Worm (Caenorhabditis elegans): ENCODE results near the gene ogr-2.

Gene ogr-2

DNA sequence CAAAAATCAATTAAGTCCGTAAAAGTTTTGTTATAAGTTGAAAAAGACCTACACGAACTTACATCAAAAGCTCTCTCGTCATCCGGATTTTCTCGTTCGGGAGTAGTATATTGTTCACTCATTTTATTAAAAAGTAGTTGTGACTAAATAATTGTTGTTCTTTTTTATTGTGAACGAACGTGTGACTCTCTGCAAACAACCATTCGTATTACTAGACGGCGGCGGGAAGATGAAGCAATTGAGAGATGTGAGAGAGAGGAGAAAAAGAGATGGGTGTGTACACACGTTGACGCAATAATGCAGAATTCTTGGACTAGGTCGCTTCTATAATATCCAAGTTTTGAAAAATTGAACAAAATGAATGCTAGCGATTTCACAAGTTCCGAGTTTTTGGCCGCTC, 4.0 kb downstream of the ogr-2 start, which contains the start of the genes F52H3.11 and bath-38:
Gene F52H3.11 (minus strand): TSS at position 203 of the 400 bp plus-strand sequence.
Gene bath-38 (minus strand): TSS at position 310 of the 400 bp plus-strand sequence.
- TF ChIP-seq snpc-4 (tag; optimal IDR thresholded peaks at IDR 0.05) (peak; percentile 66), R02D3.7 (tag; optimal IDR thresholded peaks at IDR 0.05) (no peak), egl-5 (tag; optimal IDR thresholded peaks at IDR 0.05) (peak; percentile 49), nfya-1 (tag; optimal IDR thresholded peaks at IDR 0.05; ENCODE audit: insufficient read depth) (peak; percentile 55), nhr-25 (tag; optimal IDR thresholded peaks at IDR 0.05) (peak; percentile 34), pha-4 (tag; optimal IDR thresholded peaks at IDR 0.05) (peak; percentile 89), lin-15B (tag; optimal IDR thresholded peaks at IDR 0.05) (peak; percentile 16), lin-39 (tag; optimal IDR thresholded peaks at IDR 0.05) (peak; percentile 21), elt-2 (tag; optimal IDR thresholded peaks at IDR 0.05) (peak; percentile 24), nhr-11 (tag; optimal IDR thresholded peaks at IDR 0.05) (no peak), ceh-9 (tag; optimal IDR thresholded peaks at IDR 0.05) (no peak)

DNA sequence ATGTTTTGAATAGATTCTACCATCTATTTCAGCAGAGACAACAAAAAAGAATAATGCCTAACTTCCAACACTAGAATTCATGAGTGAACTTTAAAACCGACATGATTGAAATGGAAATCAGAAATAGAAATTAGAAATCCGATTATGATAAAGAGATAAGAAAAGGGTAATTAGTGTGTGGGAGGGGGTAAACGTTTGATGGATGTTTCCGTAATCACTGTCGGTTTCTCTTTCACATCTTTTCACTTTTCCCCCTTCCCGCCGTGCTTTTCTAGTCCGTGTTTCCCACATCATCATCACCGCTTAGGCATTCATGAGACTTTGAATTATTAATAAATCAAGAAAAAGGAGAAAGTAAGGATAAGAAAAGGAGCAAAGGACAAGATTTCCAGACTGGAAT, 4.7 kb downstream of the ogr-2 start:
- TF ChIP-seq mml-1 (tag; optimal IDR thresholded peaks at IDR 0.05) (no peak), jun-1 (tag; optimal IDR thresholded peaks at IDR 0.05) (no peak), nfya-1 (tag; optimal IDR thresholded peaks at IDR 0.05; ENCODE audit: insufficient read depth) (no peak)

DNA sequence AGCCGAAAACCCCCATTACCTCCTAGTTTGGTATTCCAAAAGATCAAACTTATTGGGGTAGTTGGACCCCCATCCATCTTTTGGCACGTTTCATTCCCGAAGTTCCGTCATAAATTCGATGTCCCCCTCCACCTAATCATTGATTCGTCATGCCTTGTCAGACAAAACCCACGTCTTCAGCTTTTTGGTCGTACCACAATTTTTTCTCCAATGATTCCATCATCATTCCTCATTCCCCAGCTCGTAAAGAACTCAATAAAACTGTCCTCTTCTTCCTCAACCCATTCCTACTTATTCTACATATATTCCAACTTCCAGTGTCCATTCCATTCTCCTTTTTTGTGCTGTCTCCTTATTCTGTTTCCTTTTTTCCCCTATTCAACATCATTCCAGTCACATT, 7.6 kb downstream of the ogr-2 start, which contains the start of gene flp-4:
Gene flp-4 (plus strand): TSS at position 301 of the 400 bp plus-strand sequence.
- TF ChIP-seq eor-1 (tag; optimal IDR thresholded peaks at IDR 0.05) (no peak), nhr-28 (tag; optimal IDR thresholded peaks at IDR 0.05) (no peak), skn-1 (tag; optimal IDR thresholded peaks at IDR 0.05) (no peak), zag-1 (tag; optimal IDR thresholded peaks at IDR 0.05) (no peak), tbx-2 (tag; optimal IDR thresholded peaks at IDR 0.05) (no peak), ceh-9 (tag; optimal IDR thresholded peaks at IDR 0.05) (no peak), elt-2 (tag; optimal IDR thresholded peaks at IDR 0.05) (no peak), nhr-25 (tag; optimal IDR thresholded peaks at IDR 0.05) (no peak)

DNA sequence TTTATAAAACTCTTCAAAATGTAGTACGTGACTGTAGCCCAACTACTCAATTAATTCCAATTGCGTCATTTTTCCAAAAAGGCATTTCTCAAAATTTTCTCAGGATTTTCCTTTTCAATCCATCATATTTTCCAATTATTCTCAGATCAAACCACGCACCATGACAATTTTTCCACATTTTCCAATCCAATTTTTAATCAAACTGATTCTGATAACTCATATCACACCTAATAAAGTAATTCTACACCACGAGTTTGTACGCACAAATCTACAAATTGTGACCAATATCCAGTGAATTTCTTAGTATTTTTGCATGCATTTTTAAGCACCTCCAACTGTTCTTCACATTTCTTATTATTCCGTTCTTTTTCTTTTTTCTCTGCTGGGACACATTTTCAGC, 10.6 kb downstream of the ogr-2 start:
- TF ChIP-seq elt-3 (tag; optimal IDR thresholded peaks at IDR 0.05) (no peak), egl-27 (tag; optimal IDR thresholded peaks at IDR 0.05) (no peak), skn-1 (tag; optimal IDR thresholded peaks at IDR 0.05) (no peak), nhr-11 (tag; optimal IDR thresholded peaks at IDR 0.05) (peak; percentile 91)

DNA sequence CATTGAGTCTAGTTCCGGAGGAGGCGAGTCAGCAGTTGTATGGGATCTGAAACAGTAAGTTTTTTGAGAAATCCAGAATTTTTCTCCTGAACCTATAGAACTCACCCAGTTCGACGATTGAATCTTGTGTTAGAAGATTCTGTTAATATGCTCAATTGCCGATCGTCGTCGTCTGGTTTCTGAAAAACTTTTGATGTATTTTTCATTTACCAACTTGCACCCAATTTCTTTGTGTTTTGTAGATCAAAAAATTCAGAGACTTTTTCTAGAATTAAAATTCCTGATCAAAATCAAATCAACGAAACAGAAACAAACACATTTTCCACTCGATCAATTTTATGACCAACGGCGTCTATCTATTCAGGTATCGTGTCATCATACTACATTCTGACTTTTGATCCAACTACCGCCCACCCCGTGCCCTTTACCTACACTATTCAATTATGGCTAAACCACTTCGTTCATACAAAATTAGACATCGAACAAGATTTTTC, 15.7 kb downstream of the ogr-2 start, which contains the start of gene C18D1.2:
Gene C18D1.2 (plus strand): TSS at position 444 of the 494 bp plus-strand sequence.
- TF ChIP-seq unc-39 (tag; optimal IDR thresholded peaks at IDR 0.05) (no peak), egl-27 (tag; optimal IDR thresholded peaks at IDR 0.05) (no peak), fos-1 (tag; optimal IDR thresholded peaks at IDR 0.05) (no peak), lsy-12 (tag; optimal IDR thresholded peaks at IDR 0.05) (no peak)

DNA sequence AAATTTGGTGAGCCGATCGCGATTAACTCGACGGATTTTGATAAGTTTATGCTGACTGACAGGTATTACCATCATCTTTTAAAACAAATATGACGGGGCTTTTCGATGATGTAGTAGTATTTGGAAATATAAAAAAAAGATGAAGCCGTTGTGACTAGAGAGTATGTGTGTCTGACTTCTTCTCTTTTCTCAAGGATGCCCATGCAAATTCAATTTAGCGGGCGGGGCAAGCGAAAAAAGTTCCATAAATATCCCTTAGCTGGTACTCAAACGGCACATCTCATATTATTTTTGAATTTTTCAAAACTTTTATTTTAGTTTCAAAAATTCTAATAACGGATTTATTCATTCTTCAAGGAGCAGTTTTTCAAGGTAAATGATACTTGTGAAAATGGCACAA, 19.6 kb downstream of the ogr-2 start, which contains the start of gene stg-1:
Gene stg-1 (minus strand): TSS at position 153 of the 400 bp plus-strand sequence.
- TF ChIP-seq nhr-76 (tag; optimal IDR thresholded peaks at IDR 0.05) = no peak
- no peak for TF ChIP-seq egl-27 (tag; optimal IDR thresholded peaks at IDR 0.05)
- TF ChIP-seq hmg-11 (tag; optimal IDR thresholded peaks at IDR 0.05) = no peak
- TF ChIP-seq jun-1 (tag; optimal IDR thresholded peaks at IDR 0.05) = no peak
- no peak for TF ChIP-seq elt-1 (tag; optimal IDR thresholded peaks at IDR 0.05)
- no peak for TF ChIP-seq nhr-11 (tag; optimal IDR thresholded peaks at IDR 0.05)
- TF ChIP-seq skn-1 (tag; optimal IDR thresholded peaks at IDR 0.05) = no peak

DNA sequence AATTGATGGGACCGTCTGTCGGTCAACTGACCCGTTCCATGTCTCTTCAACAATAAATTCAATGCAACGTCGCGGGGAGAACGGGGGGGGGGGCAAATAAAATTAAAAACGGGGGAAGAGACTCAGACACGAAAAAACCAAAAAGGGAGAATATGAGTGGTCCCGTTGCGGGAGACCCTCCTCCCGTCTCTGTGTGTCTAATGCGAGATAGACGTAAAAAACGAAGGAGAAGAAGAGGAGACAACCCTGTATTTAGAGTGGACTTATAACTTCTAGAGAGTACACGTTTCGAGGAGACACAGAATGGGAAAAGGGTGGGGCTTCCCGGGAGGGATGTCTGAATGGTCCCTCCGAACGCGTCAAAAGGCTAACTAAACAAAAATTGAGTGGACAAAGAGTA, 24.5 kb downstream of the ogr-2 start:
- TF ChIP-seq fkh-2 (tag; optimal IDR thresholded peaks at IDR 0.05) (no peak), egl-27 (tag; optimal IDR thresholded peaks at IDR 0.05) (no peak), elt-1 (tag; optimal IDR thresholded peaks at IDR 0.05) (no peak), pha-4 (tag; optimal IDR thresholded peaks at IDR 0.05) (no peak), unc-62 (GFP tag; optimal IDR thresholded peaks at IDR 0.05) (no peak), nhr-23 (tag; optimal IDR thresholded peaks at IDR 0.05) (no peak), fkh-10 (GFP tag; optimal IDR thresholded peaks at IDR 0.05) (no peak), elt-2 (tag; optimal IDR thresholded peaks at IDR 0.05) (no peak)
